Fruit fly (Drosophila melanogaster): ENCODE measurements around the gene CG6770.

The CG6770 gene

DNA sequence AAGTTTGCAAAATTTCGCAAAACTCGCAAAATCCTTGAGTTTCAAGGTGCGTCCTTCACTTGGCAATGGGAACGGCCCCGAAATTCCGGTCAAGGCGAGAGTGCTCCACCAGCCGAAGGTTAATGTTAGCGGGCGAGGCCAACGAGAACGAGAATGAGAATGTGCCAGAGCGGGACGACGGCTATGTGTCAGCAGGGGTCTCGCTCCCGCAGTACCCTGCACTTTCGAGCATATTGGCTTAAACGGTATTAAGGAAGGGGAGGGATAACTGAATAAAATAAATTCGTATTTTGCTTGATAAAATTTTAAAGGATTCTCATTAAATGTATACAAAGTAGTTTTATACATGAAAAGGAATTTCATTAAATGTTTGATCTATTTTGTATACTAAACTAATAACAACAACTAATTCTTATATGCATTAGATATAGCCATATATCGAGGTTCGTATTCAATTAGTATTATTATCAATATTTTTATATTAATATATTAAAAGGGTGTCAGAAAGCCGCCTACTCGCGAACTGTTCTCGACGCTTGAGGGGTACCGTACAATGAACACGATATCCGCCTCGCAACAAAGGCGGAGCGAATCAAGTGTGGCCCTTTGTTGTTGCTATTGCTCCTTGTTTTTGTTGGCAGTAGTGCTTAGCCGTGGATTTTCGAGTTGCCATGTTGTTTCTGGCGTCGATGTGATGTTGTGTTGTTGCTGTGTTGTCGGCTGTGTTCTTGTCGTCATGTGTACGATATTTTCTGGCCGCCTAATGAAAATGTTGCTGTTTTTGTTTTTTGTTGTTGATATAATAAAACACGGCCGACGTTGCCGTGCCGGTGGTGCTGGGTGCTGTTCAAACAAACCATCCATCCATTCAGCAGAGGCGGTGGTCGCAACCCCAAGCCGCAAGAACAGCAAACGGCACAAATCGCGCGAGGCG is 39.3 kb downstream of the CG6770 start:
- TF ChIP-seq psq (GFP tag; optimal IDR thresholded peaks at IDR 0.05) (peak; percentile 88), sv (GFP tag; optimal IDR thresholded peaks at IDR 0.05) (peak; percentile 88), usp (GFP tag; optimal IDR thresholded peaks at IDR 0.05) (no peak), woc (GFP tag; optimal IDR thresholded peaks at IDR 0.05) (peak; percentile 93), lola (GFP tag; optimal IDR thresholded peaks at IDR 0.05) (no peak), Mio (GFP tag; optimal IDR thresholded peaks at IDR 0.05) (no peak), CrebA (GFP tag; optimal IDR thresholded peaks at IDR 0.05; ENCODE audit: borderline replicate concordance) (no peak), OdsH (GFP tag; optimal IDR thresholded peaks at IDR 0.05) (peak; percentile 86), Sp1 (GFP tag; optimal IDR thresholded peaks at IDR 0.05) (peak; percentile 97), N (GFP tag; optimal IDR thresholded peaks at IDR 0.05) (no peak), fru (GFP tag; optimal IDR thresholded peaks at IDR 0.05) (peak; percentile 83), pan (optimal IDR thresholded peaks at IDR 0.05) (no peak), sage (GFP tag; optimal IDR thresholded peaks at IDR 0.05) (peak; percentile 77), dsf (GFP tag; optimal IDR thresholded peaks at IDR 0.05; ENCODE audit: borderline replicate concordance) (no peak), dl (GFP tag; optimal IDR thresholded peaks at IDR 0.05; ENCODE audit: insufficient read depth in 1 of 2, partially characterized antibody in 2 of 2) (peak; percentile 56 to 70), HLH106 (tag; optimal IDR thresholded peaks at IDR 0.05) (peak; percentile 95), rgr (GFP tag; optimal IDR thresholded peaks at IDR 0.05) (peak; percentile 83), h (GFP tag; optimal IDR thresholded peaks at IDR 0.05) (peak; percentile 64), Jra (GFP tag; optimal IDR thresholded peaks at IDR 0.05) (no peak), Hnf4 (GFP tag; optimal IDR thresholded peaks at IDR 0.05) (no peak), Hr83 (GFP tag; optimal IDR thresholded peaks at IDR 0.05; ENCODE audit: poor library complexity, severe bottlenecking) (peak; percentile 78), brk (GFP tag; optimal IDR thresholded peaks at IDR 0.05) (no peak), br (GFP tag; optimal IDR thresholded peaks at IDR 0.05) (peak; percentile 57), dmrt93B (GFP tag; optimal IDR thresholded peaks at IDR 0.05) (peak; percentile 86), Rel (GFP tag; optimal IDR thresholded peaks at IDR 0.05) (no peak), Rel (tag; optimal IDR thresholded peaks at IDR 0.05) (peak; percentile 87), tai (GFP tag; optimal IDR thresholded peaks at IDR 0.05) (no peak), jim (GFP tag; optimal IDR thresholded peaks at IDR 0.05) (peak; percentile 70), foxo (GFP tag; optimal IDR thresholded peaks at IDR 0.05) (peak; percentile 62 to 88), Abd-B (GFP tag; optimal IDR thresholded peaks at IDR 0.05) (no peak), Vsx2 (GFP tag; optimal IDR thresholded peaks at IDR 0.05; ENCODE audit: partially characterized antibody) (no peak), ey (GFP tag; optimal IDR thresholded peaks at IDR 0.05) (peak; percentile 54), Myc (optimal IDR thresholded peaks at IDR 0.05) (no peak), Dif (GFP tag; optimal IDR thresholded peaks at IDR 0.05; ENCODE audit: partially characterized antibody) (no peak), Dfd (GFP tag; optimal IDR thresholded peaks at IDR 0.05) (peak; percentile 30), Hr78 (GFP tag; optimal IDR thresholded peaks at IDR 0.05) (no peak), CG32264 (GFP tag; optimal IDR thresholded peaks at IDR 0.05) (peak; percentile 46), CG9705 (GFP tag; optimal IDR thresholded peaks at IDR 0.05) (peak; percentile 87), GATAd (GFP tag; optimal IDR thresholded peaks at IDR 0.05) (no peak)

All from whole organism, wandering third instar larva.